Worm (Caenorhabditis elegans) whole organism, L4 larva: ENCODE measurements around the gene K05F1.9.

Source experiments
- F10B5.3 ChIP-seq: sonication (generic microtip); optimal IDR thresholded peaks from 2 replicates; lab custom pipeline; 2016; ENCODE audit warnings: mild to moderate bottlenecking, missing genetic modification characterization, missing compliant biosample characterization
- F26F4.8 ChIP-seq: fragments of 200-800 bp; sonication (Bioruptor generic); conservative IDR thresholded peaks from 2 replicates; pipeline ENCODE4 v1.3.6; 2022; ENCODE audit warnings: missing genetic modification characterization, missing compliant biosample characterization
- F49E8.2 ChIP-seq: sonication (generic microtip); optimal IDR thresholded peaks from 2 replicates; lab custom pipeline; 2016; ENCODE audit warnings: missing compliant biosample characterization, mild to moderate bottlenecking, missing genetic modification characterization, borderline replicate concordance
- T20F7.1 ChIP-seq: fragments of 200-800 bp; sonication (Bioruptor generic); optimal IDR thresholded peaks from 2 replicates; lab custom pipeline; 2018; ENCODE audit warnings: mild to moderate bottlenecking, missing genetic modification characterization, missing compliant biosample characterization
- Y48G9A.11 ChIP-seq: fragments of 200-800 bp; sonication (Bioruptor generic); IDR thresholded peaks from 2 replicates; pipeline ENCODE4 v1.3.6; 2022; ENCODE audit warnings: missing genetic modification reagents, missing genetic modification characterization, missing compliant biosample characterization
- ZK337.2 ChIP-seq: fragments of 200-800 bp; sonication (Bioruptor generic); IDR thresholded peaks from 2 replicates; pipeline ENCODE4 v1.3.6; 2022; ENCODE audit warnings: missing genetic modification reagents, missing genetic modification characterization, missing compliant biosample characterization
- aha-1 ChIP-seq: fragments of 150-350 bp; peaks from one replicate; lab custom pipeline; 2014; ENCODE audit warnings: missing biosample characterization, missing genetic modification characterization
- aly-2 ChIP-seq: sonication (generic microtip); optimal IDR thresholded peaks from 2 replicates; lab custom pipeline; 2018; ENCODE audit warnings: missing biosample characterization, missing genetic modification characterization
- ama-1 ChIP-seq: fragments of 150-350 bp; optimal IDR thresholded peaks from 2 replicates; lab custom pipeline; 2014; ENCODE audit warnings: inconsistent platforms, mixed read lengths
- arid-1 ChIP-seq: fragments of 200-800 bp; sonication (Bioruptor generic); conservative IDR thresholded peaks from 2 replicates; pipeline ENCODE4 v1.3.6; 2022; ENCODE audit warnings: missing genetic modification reagents, missing genetic modification characterization, missing compliant biosample characterization
- ceh-20 ChIP-seq: fragments of 200-800 bp; sonication (Bioruptor generic); IDR thresholded peaks from 2 replicates; pipeline ENCODE4 v1.3.6; 2022; ENCODE audit warnings: missing genetic modification reagents, missing genetic modification characterization, missing compliant biosample characterization
- ceh-28 ChIP-seq: fragments of 150-350 bp; optimal IDR thresholded peaks from 2 replicates; lab custom pipeline; 2014; ENCODE audit warnings: missing biosample characterization, missing genetic modification reagents, missing genetic modification characterization
- ceh-44 ChIP-seq: fragments of 200-800 bp; sonication (Bioruptor generic); IDR thresholded peaks from 2 replicates; pipeline ENCODE4 v1.3.6; 2022; ENCODE audit warnings: missing genetic modification reagents, missing genetic modification characterization, missing compliant biosample characterization
- ces-1 ChIP-seq: fragments of 150-350 bp; sonication (generic microtip); optimal IDR thresholded peaks from 4 replicates; lab custom pipeline; 2014; ENCODE audit warnings: missing biosample characterization, missing genetic modification reagents, missing genetic modification characterization
- ctbp-1 ChIP-seq: fragments of 200-800 bp; sonication (Bioruptor generic); IDR thresholded peaks from 2 replicates; pipeline ENCODE4 v1.3.6; 2022; ENCODE audit warnings: missing genetic modification reagents, missing genetic modification characterization, missing compliant biosample characterization
- daf-12 ChIP-seq: fragments of 150-350 bp; optimal IDR thresholded peaks from 2 replicates; lab custom pipeline; 2014; ENCODE audit warnings: missing biosample characterization, missing genetic modification reagents, missing genetic modification characterization
- dmd-6 ChIP-seq: fragments of 200-800 bp; sonication (Bioruptor generic); IDR thresholded peaks from 2 replicates; pipeline ENCODE4 v1.3.6; 2022; ENCODE audit warnings: missing genetic modification reagents, missing genetic modification characterization, missing compliant biosample characterization
- dmd-9 ChIP-seq: fragments of 200-800 bp; sonication (Bioruptor generic); IDR thresholded peaks from 2 replicates; pipeline ENCODE4 v1.3.6; 2022; ENCODE audit warnings: missing genetic modification reagents, missing genetic modification characterization, missing compliant biosample characterization
- dve-1 ChIP-seq: sonication (generic microtip); optimal IDR thresholded peaks from 2 replicates; lab custom pipeline; 2017; ENCODE audit warnings: antibody characterized with exemption, mild to moderate bottlenecking, missing genetic modification characterization, missing compliant biosample characterization; ENCODE audit not compliant: insufficient read depth
- egl-27 ChIP-seq: sonication (generic microtip); optimal IDR thresholded peaks from 3 replicates; lab custom pipeline; 2017; ENCODE audit warnings: missing biosample characterization, missing genetic modification reagents, missing genetic modification characterization
- fos-1 ChIP-seq: fragments of 150-350 bp; optimal IDR thresholded peaks from 2 replicates; lab custom pipeline; 2014; ENCODE audit warnings: missing biosample characterization, missing genetic modification characterization
- hlh-11 ChIP-seq: fragments of 200-800 bp; sonication (Bioruptor generic); optimal IDR thresholded peaks from 2 replicates; lab custom pipeline; 2018; ENCODE audit warnings: mild to moderate bottlenecking, missing genetic modification characterization, missing compliant biosample characterization
- hmg-1.1 ChIP-seq: fragments of 200-800 bp; sonication (Bioruptor generic); IDR thresholded peaks from 2 replicates; pipeline ENCODE4 v1.3.6; 2022; ENCODE audit warnings: missing genetic modification reagents, missing genetic modification characterization, missing compliant biosample characterization
- lim-7 ChIP-seq: fragments of 200-800 bp; sonication (Bioruptor generic); IDR thresholded peaks from 2 replicates; pipeline ENCODE4 v1.3.6; 2022; ENCODE audit warnings: missing genetic modification characterization, missing compliant biosample characterization
- lin-13 ChIP-seq: fragments of 150-350 bp; optimal IDR thresholded peaks from 2 replicates; lab custom pipeline; 2014; ENCODE audit warnings: missing biosample characterization, missing genetic modification reagents, missing genetic modification characterization
- lin-29 ChIP-seq: fragments of 200-800 bp; sonication (Bioruptor generic); IDR thresholded peaks from 2 replicates; pipeline ENCODE4 v1.3.6; 2022; ENCODE audit warnings: missing genetic modification reagents, missing genetic modification characterization, missing compliant biosample characterization
- mdl-1 ChIP-seq, 2 experiments: fragments of 150-350 bp in 1 of 2; sonication (generic microtip) in 1 of 2; optimal IDR thresholded peaks; 2 replicates each; lab custom pipeline; 2014 to 2017; ENCODE audit warnings: missing biosample characterization in 2 of 2, missing genetic modification characterization in 2 of 2
- mes-2 ChIP-seq: sonication (generic microtip); optimal IDR thresholded peaks from 2 replicates; lab custom pipeline; 2016; ENCODE audit warnings: missing genotype, mild to moderate bottlenecking, missing genetic modification characterization, missing compliant biosample characterization; ENCODE audit not compliant: poor library complexity, severe bottlenecking
- mxl-3 ChIP-seq: fragments of 200-800 bp; sonication (Bioruptor generic); optimal IDR thresholded peaks from 2 replicates; lab custom pipeline; 2018; ENCODE audit warnings: mild to moderate bottlenecking, missing genetic modification characterization, missing compliant biosample characterization
- nhr-10 ChIP-seq: fragments of 150-350 bp; optimal IDR thresholded peaks from 2 replicates; lab custom pipeline; 2014; ENCODE audit warnings: missing biosample characterization, missing genetic modification characterization
- nhr-102 ChIP-seq: sonication (generic microtip); optimal IDR thresholded peaks from 2 replicates; lab custom pipeline; 2016; ENCODE audit warnings: mild to moderate bottlenecking, missing genetic modification characterization, moderate library complexity, missing compliant biosample characterization
- nhr-11 ChIP-seq: fragments of 150-350 bp; optimal IDR thresholded peaks from 2 replicates; lab custom pipeline; 2014; ENCODE audit warnings: missing biosample characterization, missing genetic modification characterization
- nhr-111 ChIP-seq: fragments of 200-800 bp; sonication (Bioruptor generic); optimal IDR thresholded peaks from 2 replicates; lab custom pipeline; 2018; ENCODE audit warnings: mild to moderate bottlenecking, missing genetic modification characterization, missing compliant biosample characterization
- nhr-6 ChIP-seq: fragments of 150-350 bp; optimal IDR thresholded peaks from 2 replicates; lab custom pipeline; 2014; ENCODE audit warnings: missing biosample characterization, missing genetic modification characterization
- nhr-76 ChIP-seq: fragments of 150-350 bp; optimal IDR thresholded peaks from 2 replicates; lab custom pipeline; 2014; ENCODE audit warnings: missing biosample characterization, missing genetic modification characterization
- nhr-77 ChIP-seq: fragments of 150-350 bp; optimal IDR thresholded peaks from 2 replicates; lab custom pipeline; 2014; ENCODE audit warnings: missing biosample characterization, missing genetic modification characterization
- php-3 ChIP-seq: fragments of 200-800 bp; sonication (Bioruptor generic); IDR thresholded peaks from 2 replicates; pipeline ENCODE4 v1.3.6; 2022; ENCODE audit warnings: missing genetic modification reagents, missing genetic modification characterization, missing compliant biosample characterization
- pqm-1 ChIP-seq: sonication (generic microtip); optimal IDR thresholded peaks from 2 replicates; lab custom pipeline; 2017; ENCODE audit warnings: missing biosample characterization, missing genetic modification characterization
- sdz-12 ChIP-seq: fragments of 200-800 bp; sonication (Bioruptor generic); optimal IDR thresholded peaks from 2 replicates; lab custom pipeline; 2018; ENCODE audit warnings: mild to moderate bottlenecking, missing genetic modification characterization, missing compliant biosample characterization
- set-16 ChIP-seq: fragments of 200-800 bp; sonication (Bioruptor generic); IDR thresholded peaks from 2 replicates; pipeline ENCODE4 v1.3.6; 2022; ENCODE audit warnings: missing genetic modification reagents, missing genetic modification characterization, missing compliant biosample characterization
- skn-1 ChIP-seq: fragments of 150-350 bp; optimal IDR thresholded peaks from 2 replicates; lab custom pipeline; 2014; ENCODE audit warnings: missing biosample characterization, missing genetic modification characterization
- snpc-1.2 ChIP-seq: fragments of 200-800 bp; sonication (Bioruptor generic); IDR thresholded peaks from 2 replicates; pipeline ENCODE4 v1.3.6; 2022; ENCODE audit warnings: missing genetic modification reagents, missing genetic modification characterization, missing compliant biosample characterization
- snpc-4 ChIP-seq: fragments of 150-350 bp; optimal IDR thresholded peaks from 2 replicates; lab custom pipeline; 2014; ENCODE audit warnings: missing biosample characterization, missing genetic modification characterization
- spr-1 ChIP-seq: sonication (generic microtip); optimal IDR thresholded peaks from 2 replicates; lab custom pipeline; 2016; ENCODE audit warnings: mild to moderate bottlenecking, missing genetic modification characterization, missing compliant biosample characterization
- spr-3 ChIP-seq: fragments of 200-800 bp; sonication (Bioruptor generic); optimal IDR thresholded peaks from 2 replicates; lab custom pipeline; 2018; ENCODE audit warnings: mild to moderate bottlenecking, missing genetic modification characterization, missing compliant biosample characterization
- tag-97 ChIP-seq: fragments of 200-800 bp; sonication (Bioruptor generic); IDR thresholded peaks from 2 replicates; pipeline ENCODE4 v1.3.6; 2022; ENCODE audit warnings: missing genetic modification characterization, missing compliant biosample characterization
- unc-130 ChIP-seq: sonication (generic microtip); optimal IDR thresholded peaks from 2 replicates; lab custom pipeline; 2016; ENCODE audit warnings: missing genetic modification reagents, missing genetic modification characterization, missing compliant biosample characterization
- unc-39 ChIP-seq: sonication (generic microtip); optimal IDR thresholded peaks from 2 replicates; lab custom pipeline; 2017; ENCODE audit warnings: missing biosample characterization, missing genetic modification characterization
- zag-1 ChIP-seq: fragments of 150-350 bp; optimal IDR thresholded peaks from 2 replicates; lab custom pipeline; 2014; ENCODE audit warnings: missing biosample characterization, missing genetic modification characterization
- zfp-2 ChIP-seq: sonication (generic microtip); optimal IDR thresholded peaks from 2 replicates; lab custom pipeline; 2016; ENCODE audit warnings: mild to moderate bottlenecking, missing genetic modification characterization, missing compliant biosample characterization
- zip-11 ChIP-seq: fragments of 200-800 bp; sonication (Bioruptor generic); IDR thresholded peaks from 2 replicates; pipeline ENCODE4 v1.3.6; 2022; ENCODE audit warnings: missing genetic modification characterization, missing compliant biosample characterization
- zip-2 ChIP-seq: fragments of 150-350 bp; optimal IDR thresholded peaks from 2 replicates; lab custom pipeline; 2014; ENCODE audit warnings: missing biosample characterization, missing genetic modification characterization

K05F1.9 gene

DNA sequence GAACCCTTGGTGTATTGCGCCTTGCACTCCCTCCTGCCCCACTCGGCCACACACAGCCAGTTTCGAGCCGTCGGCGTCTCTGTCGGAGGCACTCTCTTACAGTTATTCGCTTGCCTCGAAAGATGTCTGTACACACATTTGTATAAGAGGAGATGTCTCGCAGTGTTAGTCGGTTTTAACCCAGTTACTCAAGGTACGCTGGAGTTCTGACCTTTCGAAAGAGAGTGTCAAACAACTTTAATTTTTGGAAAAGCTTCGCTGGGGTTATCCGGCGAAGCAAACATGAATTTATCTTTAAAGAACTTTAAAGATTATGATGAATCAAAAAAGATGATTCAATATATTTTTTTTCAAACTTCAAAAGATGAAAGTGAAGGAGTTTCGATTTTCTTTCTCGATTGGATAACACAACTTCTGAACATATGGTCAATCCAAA is 43.7 kb upstream of the K05F1.9 start:
- TF ChIP-seq snpc-1.2 (GFP tag; lab: Robert Waterston, UW) (peak; percentile 94), ZK337.2 (GFP tag; lab: Robert Waterston, UW) (peak; percentile 78), dmd-9 (GFP tag; lab: Robert Waterston, UW) (peak; percentile 99), spr-3 (GFP tag; lab: Kevin White, UChicago) (peak; percentile 97), ama-1 (lab: Kevin White, UChicago) (peak; percentile 100), F26F4.8 (0 out of 2 replicates have a peak, but pooled peaks have one; percentile 34), snpc-4 (tag; lab: Kevin White, UChicago) (peak; percentile 98), aha-1 (tag; lab: Kevin White, UChicago) (peak; percentile 100), php-3 (GFP tag; lab: Robert Waterston, UW) (peak; percentile 92), ces-1 (GFP tag; lab: Kevin White, UChicago) (peak; percentile 94), pqm-1 (tag; lab: Kevin White, UChicago) (peak; percentile 53), nhr-6 (peak; percentile 96), lin-29 (GFP tag; lab: Robert Waterston, UW) (peak; percentile 92), F49E8.2 (tag; lab: Kevin White, UChicago) (peak; percentile 97), daf-12 (tag; lab: Kevin White, UChicago) (peak; percentile 43), aly-2 (tag; lab: Kevin White, UChicago) (no peak), lim-7 (GFP tag; lab: Robert Waterston, UW) (peak; percentile 76), nhr-102 (tag; lab: Kevin White, UChicago) (peak; percentile 98), nhr-111 (GFP tag; lab: Kevin White, UChicago) (peak; percentile 89), unc-39 (tag; lab: Kevin White, UChicago) (peak; percentile 75), set-16 (peak; percentile 83), zip-11 (GFP tag; lab: Robert Waterston, UW) (0 out of 2 replicates have a peak, but pooled peaks have one; percentile 52), lin-13 (GFP tag; lab: Kevin White, UChicago) (peak; percentile 98), zag-1 (tag; lab: Kevin White, UChicago) (peak; percentile 97), egl-27 (tag; lab: Kevin White, UChicago) (peak; percentile 93), skn-1 (tag; lab: Kevin White, UChicago) (peak; percentile 55), nhr-10 (tag; lab: Kevin White, UChicago) (peak; percentile 93), hlh-11 (tag; lab: Kevin White, UChicago) (peak; percentile 99), arid-1 (peak; percentile 96), dmd-6 (peak; percentile 99), tag-97 (GFP tag; lab: Robert Waterston, UW) (no peak), F10B5.3 (peak; percentile 95), ceh-44 (GFP tag; lab: Robert Waterston, UW) (peak; percentile 89; the same call in 1 of the 2 replicates), spr-1 (tag; lab: Kevin White, UChicago) (peak; percentile 97), mdl-1 (tag; optimal IDR thresholded peaks at IDR 0.05; lab: Kevin White, UChicago) (peak; percentile 94 to 95), mes-2 (tag; lab: Kevin White, UChicago) (peak; percentile 96), nhr-76 (tag; lab: Kevin White, UChicago) (peak; percentile 77), zfp-2 (tag; lab: Kevin White, UChicago) (peak; percentile 87), hmg-1.1 (GFP tag; lab: Robert Waterston, UW) (peak; percentile 100), fos-1 (tag; lab: Kevin White, UChicago) (peak; percentile 97), Y48G9A.11 (GFP tag; lab: Robert Waterston, UW) (peak; percentile 88), sdz-12 (GFP tag; lab: Kevin White, UChicago) (peak; percentile 82), ctbp-1 (peak; percentile 99), T20F7.1 (peak; percentile 93), nhr-11 (tag; lab: Kevin White, UChicago) (peak; percentile 98), nhr-77 (tag; lab: Kevin White, UChicago) (peak; percentile 98), zip-2 (tag; lab: Kevin White, UChicago) (peak; percentile 91), ceh-28 (tag; lab: Kevin White, UChicago) (peak; percentile 49), dve-1 (tag; lab: Kevin White, UChicago) (peak; percentile 100), unc-130 (peak; percentile 93), mxl-3 (GFP tag; lab: Kevin White, UChicago) (peak; percentile 89), ceh-20 (peak; percentile 99)
